Fruit fly (Drosophila melanogaster) whole organism, wandering third instar larva: ENCODE results near the gene CG4592.

Experiments
- Abd-B ChIP-seq: fragments of >200 bp; optimal IDR thresholded peaks from 2 replicates; lab custom pipeline; 2017; ENCODE audit warnings: missing biosample characterization, missing genetic modification characterization
- Dif ChIP-seq: fragments of 200-275, 200-300 bp; sonication (Bioruptor generic); optimal IDR thresholded peaks from 2 replicates; lab custom pipeline; 2018; ENCODE audit warnings: missing biosample characterization, missing genetic modification characterization; ENCODE audit not compliant: partially characterized antibody
- brk ChIP-seq: fragments of 200-800 bp; sonication (Bioruptor generic); optimal IDR thresholded peaks from 2 replicates; lab custom pipeline; 2016; ENCODE audit warnings: missing biosample characterization, mild to moderate bottlenecking, missing genetic modification characterization
- sv ChIP-seq: fragments of 200-800 bp; sonication (Bioruptor generic); optimal IDR thresholded peaks from 3 replicates; lab custom pipeline; 2016; ENCODE audit warnings: missing biosample characterization, missing genetic modification characterization
- usp ChIP-seq: fragments of >200 bp; optimal IDR thresholded peaks from 2 replicates; lab custom pipeline; 2017; ENCODE audit warnings: missing biosample characterization, missing genetic modification characterization

DNA sequence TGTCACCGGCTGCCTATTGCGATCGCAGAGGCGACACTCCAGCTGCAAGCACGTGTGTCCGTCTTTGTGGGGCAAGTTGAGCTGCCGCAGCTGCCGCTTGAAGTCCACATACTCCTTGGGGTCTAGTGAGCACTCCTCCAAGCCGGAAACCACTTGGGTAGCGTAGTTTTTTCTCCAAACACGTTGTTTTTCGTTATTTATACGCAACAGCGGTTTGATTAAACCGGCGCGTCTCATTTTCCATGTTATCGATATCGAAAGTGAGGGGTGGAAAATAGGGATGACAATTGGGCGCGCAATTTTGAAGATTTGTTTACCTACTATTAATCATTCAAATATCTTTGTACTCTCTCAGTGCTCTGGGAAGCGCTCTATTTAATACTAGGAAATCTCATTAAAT lies 28.2 kb upstream of the CG4592 start, which contains the start of gene mtDNA-helicase:
- TF ChIP-seq brk (GFP tag; lab: Kevin White, UChicago) (no peak), usp (GFP tag; lab: Kevin White, UChicago) (no peak), Abd-B (GFP tag; lab: Kevin White, UChicago) (no peak), Dif (GFP tag; lab: Kevin White, UChicago) (no peak), sv (GFP tag; lab: Kevin White, UChicago) (no peak)
